Fruit fly (Drosophila melanogaster) whole organism, pupa: Measurements from ENCODE around the gene CG46439.

Source experiments
- CG10348 ChIP-seq: fragments of 200-800 bp; sonication (Bioruptor generic); IDR thresholded peaks from 2 replicates; pipeline ENCODE4 v1.3.6; 2022; ENCODE audit warnings: missing biosample characterization, missing genetic modification characterization
- CG8301 ChIP-seq: fragments of 200-800 bp; sonication (Bioruptor generic); optimal IDR thresholded peaks from 2 replicates; lab custom pipeline; 2018; ENCODE audit warnings: missing biosample characterization, mild to moderate bottlenecking, missing genetic modification characterization
- D1 ChIP-seq: fragments of 200-800 bp; sonication (Bioruptor generic); optimal IDR thresholded peaks from 2 replicates; lab custom pipeline; 2018; ENCODE audit warnings: missing biosample characterization, mild to moderate bottlenecking, missing genetic modification characterization, moderate library complexity
- fd96Ca ChIP-seq: fragments of 200-800 bp; sonication (Bioruptor generic); IDR thresholded peaks from 3 replicates; pipeline ENCODE4 v1.3.6; 2022; ENCODE audit warnings: missing biosample characterization, missing genetic modification characterization

dm6 chr3L:11049414-11049813 lies 46.6 kb downstream of the CG46439 start:
- TF ChIP-seq D1 (tag; lab: Kevin White, UChicago) (no peak), CG8301 (tag; lab: Kevin White, UChicago) (no peak), CG10348 (GFP tag; lab: Robert Waterston, UW) (no peak), fd96Ca (GFP tag; lab: Robert Waterston, UW) (no peak)
